Fruit fly (Drosophila melanogaster) whole organism, embryonic: ENCODE measurements around the gene CG33281.

Experiments
- C15 ChIP-seq: fragments of 200-800 bp; sonication (Bioruptor generic); IDR thresholded peaks from 3 replicates; pipeline ENCODE4 v1.3.6; 2022; ENCODE audit warnings: missing biosample characterization, missing genetic modification characterization
- CG12104 ChIP-seq: fragments of 200-800 bp; sonication (Bioruptor generic); optimal IDR thresholded peaks from 3 replicates; lab custom pipeline; 2016; ENCODE audit warnings: missing biosample characterization, missing genetic modification characterization
- CG12659 ChIP-seq: fragments of 200-800 bp; sonication (Bioruptor generic); optimal IDR thresholded peaks from 3 replicates; lab custom pipeline; 2017; ENCODE audit warnings: mild to moderate bottlenecking, missing biosample characterization, missing genetic modification reagents, missing genetic modification characterization
- CG14965 ChIP-seq: fragments of 200-800 bp; sonication (Bioruptor generic); optimal IDR thresholded peaks from 2 replicates; lab custom pipeline; 2016; ENCODE audit warnings: missing biosample characterization, missing genetic modification characterization, borderline replicate concordance
- CG15011 ChIP-seq: fragments of 200-800 bp; sonication (Bioruptor generic); optimal IDR thresholded peaks from 3 replicates; lab custom pipeline; 2018; ENCODE audit warnings: missing biosample characterization, mild to moderate bottlenecking, missing genetic modification characterization
- CG15601 ChIP-seq: fragments of 200-800 bp; sonication (Bioruptor generic); optimal IDR thresholded peaks from 3 replicates; lab custom pipeline; 2019; ENCODE audit warnings: missing biosample characterization, mild to moderate bottlenecking, missing genetic modification characterization, moderate library complexity
- CG17568 ChIP-seq: fragments of 200-800 bp; sonication (Bioruptor generic); optimal IDR thresholded peaks from 2 replicates; lab custom pipeline; 2018; ENCODE audit warnings: missing biosample characterization, mild to moderate bottlenecking, missing genetic modification characterization, moderate library complexity
- CG17612 ChIP-seq: fragments of 200-800 bp; sonication (Bioruptor generic); IDR thresholded peaks from 2 replicates; pipeline ENCODE4 v1.3.6; 2022; ENCODE audit warnings: missing biosample characterization, missing genetic modification characterization
- CG17829 ChIP-seq: fragments of 200-800 bp; optimal IDR thresholded peaks from 2 replicates; lab custom pipeline; 2019; ENCODE audit warnings: missing biosample characterization, mild to moderate bottlenecking, missing genetic modification characterization, moderate library complexity
- CG1832 ChIP-seq: fragments of 200-800 bp; sonication (Bioruptor generic); optimal IDR thresholded peaks from 2 replicates; lab custom pipeline; 2017; ENCODE audit warnings: missing biosample characterization, mild to moderate bottlenecking, missing genetic modification characterization, inconsistent platforms
- CG2678 ChIP-seq: fragments of 200-800 bp; sonication (Bioruptor generic); optimal IDR thresholded peaks from 3 replicates; lab custom pipeline; 2019; ENCODE audit warnings: missing biosample characterization, mild to moderate bottlenecking, missing genetic modification characterization, moderate library complexity
- CG2875 ChIP-seq: fragments of 200-800 bp; sonication (Bioruptor generic); optimal IDR thresholded peaks from 2 replicates; lab custom pipeline; 2017; ENCODE audit warnings: missing biosample characterization, mild to moderate bottlenecking, missing genetic modification characterization, missing genetic modification reagents
- CG42726 ChIP-seq: fragments of 200-800 bp; sonication (Bioruptor generic); IDR thresholded peaks from 2 replicates; pipeline ENCODE4 v1.3.6; 2022; ENCODE audit warnings: missing biosample characterization, missing genetic modification characterization; ENCODE audit not compliant: partially characterized antibody
- CG4360 ChIP-seq: fragments of 200-800 bp; sonication (Bioruptor generic); IDR thresholded peaks from 2 replicates; pipeline ENCODE4 v1.3.6; 2022; ENCODE audit warnings: missing biosample characterization, missing genetic modification characterization
- CG43689 ChIP-seq: fragments of 200-800 bp; sonication (Bioruptor generic); IDR thresholded peaks from 2 replicates; pipeline ENCODE4 v1.3.6; 2022; ENCODE audit warnings: missing biosample characterization, missing genetic modification characterization
- CG4617 ChIP-seq: fragments of 200-800 bp; sonication (Bioruptor generic); optimal IDR thresholded peaks from 3 replicates; lab custom pipeline; 2016; ENCODE audit warnings: missing biosample characterization, missing genetic modification characterization, borderline replicate concordance
- CG6683 ChIP-seq: fragments of 200-800 bp; sonication (Bioruptor generic); optimal IDR thresholded peaks from 2 replicates; lab custom pipeline; 2017; ENCODE audit warnings: missing biosample characterization, mild to moderate bottlenecking, missing genetic modification characterization, missing genetic modification reagents
- CG7987 ChIP-seq: fragments of 200-800 bp; sonication (Bioruptor generic); optimal IDR thresholded peaks from 2 replicates; lab custom pipeline; 2018; ENCODE audit warnings: missing biosample characterization, mild to moderate bottlenecking, missing genetic modification characterization, moderate library complexity
- CG9609 ChIP-seq: fragments of 200-800 bp; sonication (Bioruptor generic); optimal IDR thresholded peaks from 3 replicates; lab custom pipeline; 2016; ENCODE audit warnings: missing biosample characterization, missing genetic modification characterization
- CTCF ChIP-seq: fragments of 200-800 bp; sonication (Bioruptor generic); optimal IDR thresholded peaks from 2 replicates; lab custom pipeline; 2017; ENCODE audit warnings: missing biosample characterization, mild to moderate bottlenecking, missing genetic modification characterization, moderate library complexity
- D ChIP-seq, 2 experiments: fragments of 200-800 bp in 1 of 2; fragments of >200 bp in 1 of 2; sonication (Bioruptor generic) in 1 of 2; optimal IDR thresholded peaks; 2 replicates in 1 of 2; 3 replicates in 1 of 2; lab custom pipeline; 2017; ENCODE audit warnings: mild to moderate bottlenecking in 1 of 2, missing biosample characterization in 1 of 2, missing genetic modification characterization in 1 of 2, missing genetic modification reagents in 1 of 2
- Doc3 ChIP-seq: fragments of 200-800 bp; sonication (Bioruptor generic); IDR thresholded peaks from 3 replicates; pipeline ENCODE4 v1.3.6; 2022; ENCODE audit warnings: missing biosample characterization, missing genetic modification characterization; ENCODE audit not compliant: partially characterized antibody
- Fer2 ChIP-seq: fragments of 200-800 bp; sonication (Bioruptor generic); optimal IDR thresholded peaks from 2 replicates; lab custom pipeline; 2018; ENCODE audit warnings: missing biosample characterization, mild to moderate bottlenecking, missing genetic modification characterization, moderate library complexity
- HLH3B ChIP-seq: fragments of 200-800 bp; sonication (Bioruptor generic); IDR thresholded peaks from 2 replicates; pipeline ENCODE4 v1.3.6; 2022; ENCODE audit warnings: missing biosample characterization, missing genetic modification characterization
- Hand ChIP-seq: fragments of 200-800 bp; sonication (Bioruptor generic); optimal IDR thresholded peaks from 2 replicates; lab custom pipeline; 2017; ENCODE audit warnings: mild to moderate bottlenecking, missing biosample characterization, missing genetic modification reagents, missing genetic modification characterization
- Hey ChIP-seq: fragments of 200-800 bp; sonication (Bioruptor generic); optimal IDR thresholded peaks from 3 replicates; lab custom pipeline; 2018; ENCODE audit warnings: missing biosample characterization, mild to moderate bottlenecking, missing genetic modification characterization
- Meics ChIP-seq: fragments of 200-800 bp; sonication (Bioruptor generic); optimal IDR thresholded peaks from 2 replicates; lab custom pipeline; 2017; ENCODE audit warnings: missing biosample characterization, mild to moderate bottlenecking, missing genetic modification characterization
- Myb ChIP-seq: fragments of 200-800 bp; sonication (Bioruptor generic); optimal IDR thresholded peaks from 2 replicates; lab custom pipeline; 2016; ENCODE audit warnings: missing biosample characterization, missing genetic modification characterization
- Opbp ChIP-seq: fragments of 200-800 bp; sonication (Bioruptor generic); IDR thresholded peaks from 3 replicates; pipeline ENCODE4 v1.3.6; 2022; ENCODE audit warnings: missing biosample characterization, missing genetic modification characterization; ENCODE audit not compliant: partially characterized antibody
- Pdp1 ChIP-seq, 2 experiments: fragments of 200-800 bp; sonication (Bioruptor generic); optimal IDR thresholded peaks; 3 replicates each; lab custom pipeline; 2016; ENCODE audit warnings: missing biosample characterization in 2 of 2, missing genetic modification characterization in 2 of 2, mild to moderate bottlenecking in 1 of 2, moderate library complexity in 1 of 2
- Scr ChIP-seq: fragments of 200-800 bp; sonication (Bioruptor generic); IDR thresholded peaks from 2 replicates; pipeline ENCODE4 v1.3.6; 2022; ENCODE audit warnings: missing biosample characterization, missing genetic modification characterization; ENCODE audit not compliant: partially characterized antibody
- Sin3A ChIP-seq: fragments of >200 bp; optimal IDR thresholded peaks from 2 replicates; lab custom pipeline; 2018
- Sry-β ChIP-seq: fragments of 200-800 bp; sonication (Bioruptor generic); optimal IDR thresholded peaks from 2 replicates; lab custom pipeline; 2018; ENCODE audit warnings: missing biosample characterization, mild to moderate bottlenecking, missing genetic modification characterization, moderate library complexity
- abd-A ChIP-seq: fragments of 200-800 bp; sonication (Bioruptor generic); optimal IDR thresholded peaks from 3 replicates; lab custom pipeline; 2019; ENCODE audit warnings: missing biosample characterization, mild to moderate bottlenecking, missing genetic modification characterization, moderate library complexity
- aop ChIP-seq: fragments of 200-800 bp; sonication (Bioruptor generic); IDR thresholded peaks from 2 replicates; pipeline ENCODE4 v1.3.6; 2022; ENCODE audit warnings: missing biosample characterization, missing genetic modification characterization
- chn ChIP-seq: fragments of 200-800 bp; sonication (Bioruptor generic); optimal IDR thresholded peaks from 2 replicates; lab custom pipeline; 2016; ENCODE audit warnings: missing biosample characterization, missing genetic modification characterization
- cwo ChIP-seq: fragments of 200-800 bp; sonication (Bioruptor generic); optimal IDR thresholded peaks from 3 replicates; lab custom pipeline; 2017; ENCODE audit warnings: missing biosample characterization, missing genetic modification characterization, mild to moderate bottlenecking, moderate library complexity, missing genetic modification reagents
- dpn ChIP-seq, 2 experiments: fragments of 200-800 bp; sonication (Bioruptor generic); optimal IDR thresholded peaks; 3 replicates each; lab custom pipeline; 2016; ENCODE audit warnings: missing biosample characterization in 2 of 2, missing genetic modification characterization in 2 of 2
- esg ChIP-seq: fragments of 200-800 bp; sonication (Bioruptor generic); conservative IDR thresholded peaks from 2 replicates; pipeline ENCODE4 v1.3.6; 2022; ENCODE audit warnings: missing biosample characterization, missing genetic modification characterization
- gem ChIP-seq: fragments of 200-800 bp; sonication (Bioruptor generic); optimal IDR thresholded peaks from 2 replicates; lab custom pipeline; 2019; ENCODE audit warnings: missing biosample characterization, mild to moderate bottlenecking, missing genetic modification characterization, moderate library complexity
- her ChIP-seq: fragments of 200-800 bp; sonication (Bioruptor generic); optimal IDR thresholded peaks from 2 replicates; lab custom pipeline; 2016; ENCODE audit warnings: missing biosample characterization, missing genetic modification characterization
- kni ChIP-seq: fragments of 200-800 bp; sonication (Bioruptor generic); optimal IDR thresholded peaks from 3 replicates; lab custom pipeline; 2017; ENCODE audit warnings: mild to moderate bottlenecking, missing biosample characterization, missing genetic modification reagents, missing genetic modification characterization
- lbe ChIP-seq: fragments of 200-800 bp; sonication (Bioruptor generic); optimal IDR thresholded peaks from 2 replicates; lab custom pipeline; 2016; ENCODE audit warnings: missing biosample characterization, mild to moderate bottlenecking, missing genetic modification characterization
- lola ChIP-seq, 3 experiments: fragments of >200 bp in 2 of 3; fragments of 200-800 bp in 1 of 3; sonication (Bioruptor generic) in 1 of 3; optimal IDR thresholded peaks; 2 replicates each; lab custom pipeline; 2017 to 2019; ENCODE audit warnings: missing biosample characterization in 3 of 3, missing genetic modification characterization in 3 of 3, mild to moderate bottlenecking in 1 of 3, moderate library complexity in 1 of 3
- odd ChIP-seq: fragments of 200-800 bp; sonication (Bioruptor generic); optimal IDR thresholded peaks from 2 replicates; lab custom pipeline; 2017; ENCODE audit warnings: missing biosample characterization, mild to moderate bottlenecking, missing genetic modification characterization
- pum ChIP-seq: fragments of 200-800 bp; sonication (Bioruptor generic); optimal IDR thresholded peaks from 2 replicates; lab custom pipeline; 2016; ENCODE audit warnings: missing biosample characterization, missing genetic modification characterization
- scrt ChIP-seq: fragments of 200-800 bp; sonication (Bioruptor generic); optimal IDR thresholded peaks from 2 replicates; lab custom pipeline; 2018; ENCODE audit warnings: missing biosample characterization, mild to moderate bottlenecking, missing genetic modification characterization, moderate library complexity
- sqz ChIP-seq: fragments of 200-800 bp; sonication (Bioruptor generic); optimal IDR thresholded peaks from 3 replicates; lab custom pipeline; 2018; ENCODE audit warnings: missing biosample characterization, mild to moderate bottlenecking, missing genetic modification characterization
- stc ChIP-seq: fragments of 200-800 bp; sonication (Bioruptor generic); IDR thresholded peaks from 2 replicates; pipeline ENCODE4 v1.3.6; 2022; ENCODE audit warnings: missing biosample characterization, missing genetic modification characterization
- z ChIP-seq: fragments of 200-800 bp; sonication (Bioruptor generic); IDR thresholded peaks from 3 replicates; pipeline ENCODE4 v1.3.6; 2022; ENCODE audit warnings: missing biosample characterization, missing genetic modification characterization

Gene CG33281

DNA sequence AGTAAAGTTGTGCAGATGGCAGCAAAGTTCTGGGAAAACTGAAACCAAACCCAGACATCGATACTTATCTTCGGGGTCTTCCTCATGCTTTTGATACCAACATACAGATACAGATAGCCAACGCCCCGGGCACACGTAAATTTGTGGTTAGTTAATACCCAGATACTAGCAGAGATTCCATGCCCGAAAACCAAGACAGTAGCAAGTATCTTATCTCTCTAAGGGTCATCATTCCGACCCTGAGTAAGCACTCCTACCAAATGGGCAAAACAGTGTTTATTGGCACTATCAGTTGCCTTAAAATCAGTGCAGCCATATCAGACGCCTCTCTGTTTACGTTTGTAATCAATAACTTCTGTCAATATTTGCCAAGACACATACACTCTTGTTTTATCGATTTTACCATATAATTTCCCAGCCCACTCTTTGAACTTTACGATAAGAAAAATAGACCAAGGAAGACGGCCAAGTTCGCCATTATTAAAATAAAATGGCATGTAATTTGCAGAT lies 43.5 kb upstream of the CG33281 start, which contains the start of gene OtopLb (continued):
- TF ChIP-seq CG43689 (no peak), CG4617 (GFP tag; lab: Kevin White, UChicago) (no peak), CG42726 (no peak), Doc3 (GFP tag; lab: Robert Waterston, UW) (no peak), her (GFP tag; lab: Kevin White, UChicago) (no peak), C15 (no peak), CG2875 (peak; percentile 13), Hand (GFP tag; lab: Kevin White, UChicago) (no peak), dpn (GFP tag; optimal IDR thresholded peaks at IDR 0.05; lab: Kevin White, UChicago) (no peak), pum (GFP tag; lab: Kevin White, UChicago) (no peak), Pdp1 (GFP tag; optimal IDR thresholded peaks at IDR 0.05; lab: Kevin White, UChicago) (no peak), stc (GFP tag; lab: Robert Waterston, UW) (no peak), HLH3B (GFP tag; lab: Robert Waterston, UW) (no peak), CG6683 (GFP tag; lab: Kevin White, UChicago) (no peak), scrt (GFP tag; lab: Kevin White, UChicago) (peak; percentile 30), CG15601 (peak; percentile 49), Hey (tag; lab: Kevin White, UChicago) (peak; percentile 25), Scr (GFP tag; lab: Robert Waterston, UW) (no peak), Sin3A (no peak), lola (GFP tag; optimal IDR thresholded peaks at IDR 0.05; lab: Kevin White, UChicago) (no peak), Sry-β (GFP tag; lab: Kevin White, UChicago) (no peak), esg (no peak), CG1832 (GFP tag; lab: Kevin White, UChicago) (no peak), CG14965 (GFP tag; lab: Kevin White, UChicago) (no peak), CG17612 (GFP tag; lab: Robert Waterston, UW) (no peak), D (optimal IDR thresholded peaks at IDR 0.05; lab: Kevin White, UChicago) (no peak), D (GFP tag; optimal IDR thresholded peaks at IDR 0.05; lab: Kevin White, UChicago) (no peak), CG9609 (GFP tag; lab: Kevin White, UChicago) (no peak), chn (GFP tag; lab: Kevin White, UChicago) (no peak), gem (no peak), CG17829 (no peak), CG12659 (peak; percentile 21), abd-A (tag; lab: Kevin White, UChicago) (no peak), kni (GFP tag; lab: Kevin White, UChicago) (no peak), CG2678 (tag; lab: Kevin White, UChicago) (peak; percentile 62), lbe (GFP tag; lab: Kevin White, UChicago) (no peak), odd (GFP tag; lab: Kevin White, UChicago) (peak; percentile 54), Meics (GFP tag; lab: Kevin White, UChicago) (peak; percentile 39), CG12104 (GFP tag; lab: Kevin White, UChicago) (no peak), sqz (peak; percentile 36), CG15011 (peak; percentile 48), Opbp (no peak), Fer2 (no peak), cwo (GFP tag; lab: Kevin White, UChicago) (peak; percentile 41), aop (GFP tag; lab: Robert Waterston, UW) (no peak), CG7987 (GFP tag; lab: Kevin White, UChicago) (peak; percentile 64), z (GFP tag; lab: Robert Waterston, UW) (no peak), CG4360 (GFP tag; lab: Robert Waterston, UW) (no peak), Myb (no peak), CTCF (no peak), CG17568 (GFP tag; lab: Kevin White, UChicago) (peak; percentile 53)
